Worm (Caenorhabditis elegans) whole organism, early embryonic: ENCODE measurements around the gene trh-1.

Experiments
- B0310.2 ChIP-seq: sonication (generic microtip); optimal IDR thresholded peaks from 2 replicates; lab custom pipeline; 2016; ENCODE audit warnings: mild to moderate bottlenecking, missing genetic modification characterization, missing compliant biosample characterization
- aly-1 ChIP-seq: sonication (generic microtip); optimal IDR thresholded peaks from 2 replicates; lab custom pipeline; 2016; ENCODE audit warnings: missing genetic modification characterization, missing compliant biosample characterization
- ama-1 ChIP-seq: fragments of 150-350 bp; optimal IDR thresholded peaks from 2 replicates; lab custom pipeline; 2014
- ceh-13 ChIP-seq: fragments of 200-800 bp; sonication (Bioruptor generic); optimal IDR thresholded peaks from 2 replicates; lab custom pipeline; 2018; ENCODE audit warnings: mild to moderate bottlenecking, missing genetic modification characterization, missing compliant biosample characterization
- ceh-36 ChIP-seq: sonication (generic microtip); optimal IDR thresholded peaks from 2 replicates; lab custom pipeline; 2016; ENCODE audit warnings: missing genetic modification characterization, inconsistent platforms, missing compliant biosample characterization
- hnd-1 ChIP-seq: sonication (generic microtip); optimal IDR thresholded peaks from 2 replicates; lab custom pipeline; 2016; ENCODE audit warnings: missing genetic modification characterization, missing compliant biosample characterization
- scrt-1 ChIP-seq: fragments of 200-800 bp; sonication (Bioruptor generic); IDR thresholded peaks from 2 replicates; pipeline ENCODE4 v1.3.6; 2022; ENCODE audit warnings: missing genetic modification characterization, missing compliant biosample characterization
- tra-4 ChIP-seq: sonication (generic microtip); optimal IDR thresholded peaks from 2 replicates; lab custom pipeline; 2017; ENCODE audit warnings: missing genetic modification characterization, missing compliant biosample characterization

DNA sequence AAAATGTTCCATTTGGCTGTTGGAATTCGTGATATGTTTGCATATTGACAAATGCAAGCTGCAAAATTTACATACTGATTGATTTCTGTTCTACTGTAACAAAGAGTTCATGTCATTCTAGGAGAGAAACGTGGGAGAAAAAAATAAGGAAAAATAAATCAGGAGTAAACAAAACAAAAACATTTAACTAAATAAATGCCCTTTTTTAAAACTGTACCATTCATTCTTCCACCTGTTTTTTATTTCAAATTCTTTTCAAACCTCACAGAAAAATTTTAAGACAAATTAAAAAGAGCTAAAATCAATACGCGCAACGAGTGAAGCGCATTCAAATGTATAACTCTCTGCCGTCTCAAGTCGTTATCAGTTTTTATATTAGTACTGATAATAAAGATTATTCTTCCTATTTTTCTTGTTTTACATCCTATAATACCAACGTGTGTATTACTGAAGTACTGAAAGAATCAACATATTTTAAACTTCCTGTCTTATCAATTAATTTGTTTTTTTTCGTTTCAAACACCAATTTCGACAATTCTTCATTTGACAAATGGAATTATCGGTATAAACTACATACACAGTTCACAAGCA, 29.4 kb upstream of the trh-1 start, which contains the start of gene C49C3.10:
- TF ChIP-seq ceh-13 (no peak), ama-1 (lab: Kevin White, UChicago) (no peak), tra-4 (tag; lab: Kevin White, UChicago) (no peak), ceh-36 (tag; lab: Kevin White, UChicago) (no peak), aly-1 (tag; lab: Kevin White, UChicago) (no peak), hnd-1 (no peak), scrt-1 (no peak), B0310.2 (tag; lab: Kevin White, UChicago) (no peak)
